Worm (Caenorhabditis elegans) whole organism, L4/young adult: ENCODE data around the gene sdf-9.

Experiments
- W03F9.2 ChIP-seq: fragments of 150-350 bp; optimal IDR thresholded peaks from 2 replicates; lab custom pipeline; 2014; ENCODE audit warnings: missing biosample characterization, missing genetic modification characterization
- dao-5 ChIP-seq: sonication (generic microtip); optimal IDR thresholded peaks from 2 replicates; lab custom pipeline; 2016; ENCODE audit warnings: missing genotype, missing genetic modification characterization, moderate library complexity, missing compliant biosample characterization
- him-1 ChIP-seq: sonication (generic microtip); optimal IDR thresholded peaks from 2 replicates; lab custom pipeline; 2016; ENCODE audit warnings: missing genotype, missing genetic modification reagents, missing genetic modification characterization, missing compliant biosample characterization

DNA sequence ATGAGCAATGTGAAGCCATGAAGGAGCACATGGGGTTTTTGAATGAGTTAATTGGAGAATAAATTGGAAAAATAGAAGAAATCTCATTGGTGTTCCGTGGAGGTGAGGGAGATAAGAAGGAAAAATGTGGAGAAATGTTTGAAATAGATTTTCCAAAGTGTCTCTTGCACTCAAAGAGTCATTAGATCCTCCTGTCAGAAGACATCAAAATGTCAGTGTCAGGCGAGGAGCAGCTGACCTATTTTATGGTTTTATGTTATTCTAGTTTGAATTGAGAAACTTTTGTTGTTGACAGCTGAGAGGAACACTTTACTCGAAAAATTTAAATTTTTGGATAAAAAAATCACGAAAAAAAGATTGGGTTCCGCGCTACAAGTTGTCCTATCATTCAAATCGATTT, 52.6 kb downstream of the sdf-9 start, which contains the start of gene clec-264:
- TF ChIP-seq dao-5 (tag; lab: Kevin White, UChicago) (no peak), him-1 (tag; lab: Kevin White, UChicago) (no peak), W03F9.2 (tag; lab: Kevin White, UChicago) (no peak)
